Worm (Caenorhabditis elegans) whole organism, L3 larva: Measurements from ENCODE around the gene F20G2.1.

Experiments used
- aly-2 ChIP-seq: fragments of 150-350 bp; optimal IDR thresholded peaks from 2 replicates; lab custom pipeline; 2014; ENCODE audit warnings: missing biosample characterization, missing genetic modification characterization
- ama-1 ChIP-seq: fragments of 150-350 bp; optimal IDR thresholded peaks from 2 replicates; lab custom pipeline; 2018
- ceh-16 ChIP-seq: sonication (generic microtip); optimal IDR thresholded peaks from 2 replicates; lab custom pipeline; 2017; ENCODE audit warnings: missing biosample characterization, missing genetic modification characterization
- ceh-28 ChIP-seq: fragments of 150-350 bp; optimal IDR thresholded peaks from 2 replicates; lab custom pipeline; 2014; ENCODE audit warnings: missing biosample characterization, missing genetic modification reagents, missing genetic modification characterization
- ceh-82 ChIP-seq: fragments of 150-350 bp; optimal IDR thresholded peaks from 2 replicates; lab custom pipeline; 2014; ENCODE audit warnings: missing biosample characterization, missing genetic modification characterization
- daf-12 ChIP-seq: fragments of 150-350 bp; optimal IDR thresholded peaks from 2 replicates; lab custom pipeline; 2014; ENCODE audit warnings: missing biosample characterization, missing genetic modification reagents, missing genetic modification characterization
- egl-27 ChIP-seq: sonication (generic microtip); optimal IDR thresholded peaks from 4 replicates; lab custom pipeline; 2017; ENCODE audit warnings: missing biosample characterization, missing genetic modification reagents, missing genetic modification characterization
- egl-5 ChIP-seq: fragments of 150-350 bp; optimal IDR thresholded peaks from 2 replicates; lab custom pipeline; 2017; ENCODE audit warnings: missing biosample characterization, missing genetic modification reagents, missing genetic modification characterization, inconsistent platforms
- elt-1 ChIP-seq: fragments of 150-350 bp; optimal IDR thresholded peaks from 2 replicates; lab custom pipeline; 2014; ENCODE audit warnings: missing biosample characterization, missing genetic modification characterization
- elt-2 ChIP-seq: sonication (generic microtip); optimal IDR thresholded peaks from 2 replicates; lab custom pipeline; 2016; ENCODE audit warnings: missing genetic modification reagents, mild to moderate bottlenecking, missing genetic modification characterization, missing compliant biosample characterization
- eor-1 ChIP-seq, 2 experiments: fragments of 150-350 bp; optimal IDR thresholded peaks; 2 replicates each; lab custom pipeline; 2014 to 2018; ENCODE audit warnings: missing biosample characterization in 2 of 2, missing genetic modification characterization in 2 of 2
- fkh-10 ChIP-seq: sonication (generic microtip); optimal IDR thresholded peaks from 2 replicates; lab custom pipeline; 2017; ENCODE audit warnings: missing biosample characterization, missing genetic modification reagents, missing genetic modification characterization
- hmg-11 ChIP-seq: sonication (generic microtip); optimal IDR thresholded peaks from 2 replicates; lab custom pipeline; 2016; ENCODE audit warnings: missing genetic modification characterization, missing compliant biosample characterization
- lin-15B ChIP-seq: fragments of 150-350 bp; optimal IDR thresholded peaks from 2 replicates; lab custom pipeline; 2014; ENCODE audit warnings: missing biosample characterization, missing genetic modification characterization
- lin-39 ChIP-seq: fragments of 150-350 bp; optimal IDR thresholded peaks from 2 replicates; lab custom pipeline; 2018; ENCODE audit warnings: missing biosample characterization, missing genetic modification reagents, missing genetic modification characterization
- lsy-12 ChIP-seq: sonication (generic microtip); optimal IDR thresholded peaks from 2 replicates; lab custom pipeline; 2016; ENCODE audit warnings: mild to moderate bottlenecking, missing genetic modification characterization, missing compliant biosample characterization
- nfya-1 ChIP-seq: sonication (generic microtip); optimal IDR thresholded peaks from 2 replicates; lab custom pipeline; 2017; ENCODE audit warnings: missing genetic modification characterization, mild to moderate bottlenecking, missing compliant biosample characterization, antibody characterized with exemption, moderate library complexity; ENCODE audit not compliant: insufficient read depth
- nhr-11 ChIP-seq: fragments of 150-350 bp; optimal IDR thresholded peaks from 2 replicates; lab custom pipeline; 2014; ENCODE audit warnings: missing biosample characterization, missing genetic modification characterization
- nhr-12 ChIP-seq: fragments of 150-350 bp; optimal IDR thresholded peaks from 2 replicates; lab custom pipeline; 2014; ENCODE audit warnings: missing biosample characterization, missing genetic modification characterization
- nhr-23 ChIP-seq: fragments of 150-350 bp; optimal IDR thresholded peaks from 2 replicates; lab custom pipeline; 2014; ENCODE audit warnings: missing biosample characterization, missing genetic modification reagents, missing genetic modification characterization
- nhr-25 ChIP-seq: sonication (generic microtip); optimal IDR thresholded peaks from 2 replicates; lab custom pipeline; 2017; ENCODE audit warnings: missing biosample characterization, missing genetic modification characterization
- nhr-28 ChIP-seq: fragments of 150-350 bp; optimal IDR thresholded peaks from 2 replicates; lab custom pipeline; 2014; ENCODE audit warnings: missing biosample characterization, missing genetic modification characterization
- pha-4 ChIP-seq: fragments of 150-350 bp; optimal IDR thresholded peaks from 2 replicates; lab custom pipeline; 2014; ENCODE audit warnings: missing biosample characterization, missing genetic modification reagents, missing genetic modification characterization
- pqm-1 ChIP-seq: fragments of 150-350 bp; optimal IDR thresholded peaks from 2 replicates; lab custom pipeline; 2017; ENCODE audit warnings: missing biosample characterization, missing genetic modification characterization, inconsistent platforms
- skn-1 ChIP-seq: fragments of 150-350 bp; optimal IDR thresholded peaks from 2 replicates; lab custom pipeline; 2014; ENCODE audit warnings: missing biosample characterization, missing genetic modification characterization
- tbx-2 ChIP-seq: sonication (generic microtip); optimal IDR thresholded peaks from 2 replicates; lab custom pipeline; 2016; ENCODE audit warnings: mild to moderate bottlenecking, missing genetic modification characterization, missing compliant biosample characterization
- unc-62 ChIP-seq: fragments of 150-350 bp; sonication (generic microtip); optimal IDR thresholded peaks from 4 replicates; lab custom pipeline; 2014; ENCODE audit warnings: missing biosample characterization, missing genetic modification reagents, missing genetic modification characterization
- ztf-11 ChIP-seq: fragments of 150-350 bp; optimal IDR thresholded peaks from 2 replicates; lab custom pipeline; 2014; ENCODE audit warnings: missing biosample characterization, missing genetic modification characterization

The F20G2.1 gene

DNA sequence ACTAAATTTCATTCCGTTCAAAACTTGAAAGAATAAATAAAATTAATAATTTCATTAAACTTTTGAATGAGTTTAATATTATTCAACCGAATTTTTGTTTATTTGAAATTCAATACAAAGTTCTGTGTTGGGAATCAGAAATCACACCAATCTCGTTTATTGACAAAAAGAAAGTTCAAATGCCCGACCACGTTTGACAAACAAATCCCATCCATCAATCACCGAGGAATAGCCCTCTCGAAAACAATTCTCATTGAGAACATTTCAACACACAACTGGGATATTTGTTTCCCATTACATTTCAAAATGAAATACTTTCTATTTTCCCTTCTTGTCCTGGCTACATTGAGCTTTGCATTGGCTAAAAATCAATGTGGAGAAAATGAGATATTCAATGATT lies 24.5 kb upstream of the F20G2.1 start, which contains the start of gene F53C11.9:
TSS of gene F53C11.9 (plus strand) at position 159 of the 400 bp plus-strand sequence.
- TF ChIP-seq egl-5 (tag; lab: Kevin White, UChicago) (peak; percentile 96), nhr-12 (no peak), lin-15B (tag; lab: Kevin White, UChicago) (no peak), ceh-28 (tag; lab: Kevin White, UChicago) (no peak), unc-62 (GFP tag; lab: Kevin White, UChicago) (peak; percentile 32), eor-1 (tag; optimal IDR thresholded peaks at IDR 0.05; lab: Kevin White, UChicago) (no peak), lin-39 (peak; percentile 72), pha-4 (tag; lab: Kevin White, UChicago) (peak; percentile 52), nfya-1 (tag; lab: Kevin White, UChicago) (peak; percentile 10)

DNA sequence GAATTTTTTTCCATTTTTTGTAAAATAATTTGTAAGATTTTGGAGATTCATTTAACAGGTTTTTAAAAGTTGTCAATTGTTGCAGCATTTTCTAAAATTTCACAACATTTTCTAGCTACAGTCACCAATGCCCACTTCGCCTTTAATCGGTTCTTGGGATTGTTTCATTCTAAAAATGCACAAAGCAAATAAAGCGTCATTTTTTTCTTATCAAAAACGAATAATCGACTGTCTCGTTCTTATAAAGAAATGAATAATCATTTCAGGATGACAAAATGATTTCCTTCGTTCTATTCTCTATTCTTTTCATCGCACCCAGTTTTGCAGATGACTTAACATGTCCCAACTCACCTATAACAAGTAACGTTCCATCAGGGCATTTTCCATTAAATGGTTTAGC lies 22.1 kb upstream of the F20G2.1 start, which contains the start of gene F53C11.1:
TSS of gene F53C11.1 (plus strand) at position 268 of the 400 bp plus-strand sequence.
- TF ChIP-seq egl-5 (tag; lab: Kevin White, UChicago) (no peak), fkh-10 (GFP tag; lab: Kevin White, UChicago) (no peak), elt-2 (peak; percentile 28), pqm-1 (tag; lab: Kevin White, UChicago) (peak; percentile 73), hmg-11 (no peak)

DNA sequence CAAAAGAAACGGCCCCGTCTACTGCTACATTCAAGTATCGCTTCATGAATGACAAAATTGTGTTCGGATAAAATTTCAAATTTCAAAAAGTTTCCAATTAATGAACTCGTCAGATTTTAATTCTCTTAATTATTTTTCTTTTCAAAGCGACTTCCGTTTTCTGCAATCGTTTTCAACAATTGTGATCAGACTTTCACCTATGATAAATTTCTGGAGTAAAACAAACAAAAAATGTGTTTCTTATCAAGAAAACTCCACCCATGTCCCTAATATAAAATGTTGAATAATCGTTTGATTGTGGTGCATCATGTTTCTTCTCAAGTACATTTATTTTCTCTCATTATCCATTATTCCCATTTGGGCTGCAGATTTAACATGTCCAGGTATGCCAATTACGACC lies 17.8 kb upstream of the F20G2.1 start, which contains the start of gene F20G2.5:
TSS of gene F20G2.5 (plus strand) at position 301 of the 400 bp plus-strand sequence.
- TF ChIP-seq ama-1 (lab: Kevin White, UChicago) (no peak), ceh-82 (tag; lab: Kevin White, UChicago) (no peak), daf-12 (tag; lab: Kevin White, UChicago) (no peak), nhr-28 (tag; lab: Kevin White, UChicago) (no peak), pqm-1 (tag; lab: Kevin White, UChicago) (peak; percentile 40), fkh-10 (GFP tag; lab: Kevin White, UChicago) (no peak), skn-1 (no peak), elt-2 (peak; percentile 40), nfya-1 (tag; lab: Kevin White, UChicago) (no peak), hmg-11 (no peak), lsy-12 (no peak), ztf-11 (no peak), aly-2 (tag; lab: Kevin White, UChicago) (no peak)
- TF ChIP-seq, all 47 proteins: peak for 2

DNA sequence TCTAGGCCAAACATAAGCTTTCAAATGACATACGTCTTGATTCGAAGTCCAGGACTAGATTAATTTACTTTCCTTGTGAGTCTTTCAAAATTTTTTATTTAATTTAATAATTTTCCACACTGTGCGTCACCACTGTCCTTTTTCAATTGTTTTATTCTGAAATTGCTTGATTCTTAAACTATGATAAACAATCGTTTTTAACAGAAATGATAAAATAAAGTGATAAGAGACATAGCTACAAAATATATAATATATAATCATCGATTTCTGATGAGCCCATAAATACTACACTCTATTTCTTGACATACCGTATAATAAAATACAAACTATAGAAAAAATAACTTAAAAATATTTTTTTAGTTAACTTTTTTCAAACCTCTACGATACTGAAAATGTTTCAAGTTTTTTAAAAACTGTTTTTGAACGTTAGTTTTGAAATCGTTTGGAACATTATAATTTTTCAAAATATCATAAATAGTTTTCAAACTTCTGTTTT lies 15.6 kb upstream of the F20G2.1 start, which contains the start of gene nas-24:
TSS of gene nas-24 (plus strand) at position 446 of the 496 bp plus-strand sequence.
- peak; percentile 85 for TF ChIP-seq pqm-1 (tag; lab: Kevin White, UChicago)
- no peak for TF ChIP-seq aly-2 (tag; lab: Kevin White, UChicago)
- peak; percentile 51 for TF ChIP-seq elt-2

DNA sequence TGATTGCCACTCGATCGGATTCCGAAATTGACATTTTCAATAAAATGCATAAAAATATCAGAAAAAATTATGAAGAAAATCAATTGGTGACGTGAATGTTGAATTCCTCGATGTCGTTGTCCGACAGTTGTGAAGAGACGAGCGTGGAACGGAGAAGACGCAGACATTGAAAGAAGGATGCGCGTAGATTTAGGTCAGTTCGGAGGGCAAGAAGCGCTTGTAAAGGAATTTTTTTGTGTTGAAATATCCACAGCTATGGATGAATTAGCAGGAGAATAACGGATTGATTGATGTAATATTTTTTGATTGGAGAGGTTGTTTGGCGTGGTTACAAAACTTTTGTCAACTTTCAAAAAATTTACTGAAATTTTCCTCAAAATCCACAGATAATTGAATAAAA lies 15.0 kb upstream of the F20G2.1 start, which contains the start of gene F20G2.3:
TSS of gene F20G2.3 (minus strand) at position 101 of the 400 bp plus-strand sequence.
- TF ChIP-seq elt-2 (no peak), nfya-1 (tag; lab: Kevin White, UChicago) (no peak), eor-1 (tag; optimal IDR thresholded peaks at IDR 0.05; lab: Kevin White, UChicago) (no peak), nhr-23 (peak; percentile 63)
- TF ChIP-seq, all 47 proteins: peak for 1

DNA sequence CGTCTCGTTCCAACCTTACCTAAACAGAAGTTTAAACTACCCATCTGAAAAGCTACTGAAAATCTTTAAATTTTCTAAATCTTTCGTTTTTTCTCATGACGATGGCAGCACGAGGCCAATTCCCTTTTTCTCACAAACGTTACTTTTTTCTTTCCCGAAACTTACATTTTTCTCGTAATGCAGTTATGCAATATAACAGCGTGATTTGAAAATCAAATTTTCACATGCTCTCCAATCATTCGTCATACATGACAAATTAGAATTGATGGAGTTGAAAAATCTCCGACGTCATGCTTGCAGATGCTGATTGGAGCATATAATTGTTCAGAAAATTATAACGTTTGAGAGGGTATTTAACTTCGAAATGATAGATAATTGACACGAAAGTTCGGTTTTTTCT lies 10.3 kb upstream of the F20G2.1 start:
- peak; percentile 18 for TF ChIP-seq nhr-11 (tag; lab: Kevin White, UChicago)
- no peak for TF ChIP-seq daf-12 (tag; lab: Kevin White, UChicago)

DNA sequence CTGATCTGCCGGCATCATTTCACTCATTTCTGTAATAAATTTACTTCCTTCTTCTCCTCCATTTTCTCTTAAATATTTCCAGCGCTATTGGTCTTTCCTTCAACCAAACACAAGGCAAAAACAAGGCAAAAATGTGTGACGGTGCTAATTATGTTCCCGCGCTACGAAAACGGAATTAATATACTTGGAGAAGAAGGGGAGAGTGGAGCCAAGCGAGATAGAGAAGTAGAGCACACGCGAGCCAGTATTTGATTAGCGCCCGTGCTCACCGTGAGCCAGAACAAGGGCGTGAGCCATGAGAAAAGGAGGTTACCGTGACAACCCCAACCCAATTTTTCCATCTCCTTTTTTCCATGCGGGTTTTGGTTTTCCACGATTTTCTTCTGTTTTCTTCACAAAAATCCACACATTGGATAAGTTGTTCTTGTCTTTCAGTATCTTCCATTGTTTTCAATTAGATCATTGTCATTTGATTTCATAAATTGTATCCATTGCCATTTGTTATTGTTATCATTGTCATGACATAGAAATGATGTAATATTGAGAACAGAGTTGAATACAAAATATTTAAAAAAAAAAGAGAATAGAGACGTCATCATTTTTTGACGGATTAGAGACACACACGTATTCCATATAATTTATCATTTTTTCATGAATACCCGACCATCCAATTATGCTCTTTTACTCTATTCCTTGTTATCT lies 9.2 kb upstream of the F20G2.1 start, which contains the start of gene F20G2.6:
TSS of gene F20G2.6 (plus strand) at position 652 of the 702 bp plus-strand sequence.
- TF ChIP-seq elt-1 (tag; lab: Kevin White, UChicago) (no peak), pha-4 (tag; lab: Kevin White, UChicago) (no peak), lin-15B (tag; lab: Kevin White, UChicago) (no peak), skn-1 (no peak), tbx-2 (tag; lab: Kevin White, UChicago) (no peak), ceh-16 (tag; lab: Kevin White, UChicago) (no peak), egl-27 (tag; lab: Kevin White, UChicago) (no peak), egl-5 (tag; lab: Kevin White, UChicago) (no peak), lsy-12 (no peak), nhr-25 (tag; lab: Kevin White, UChicago) (no peak), unc-62 (GFP tag; lab: Kevin White, UChicago) (no peak)
